Worm (Caenorhabditis elegans) whole organism, L2 larva: ENCODE results near the gene rla-2.

ENCODE experiments used
- C34F6.9 ChIP-seq: fragments of 150-350 bp; optimal IDR thresholded peaks from 2 replicates; lab custom pipeline; 2014; ENCODE audit warnings: missing biosample characterization, missing genetic modification characterization
- F13H6.1 ChIP-seq: sonication (generic microtip); optimal IDR thresholded peaks from 2 replicates; lab custom pipeline; 2016; ENCODE audit warnings: missing genetic modification characterization, missing compliant biosample characterization
- R02D3.7 ChIP-seq: fragments of 150-350 bp; optimal IDR thresholded peaks from 2 replicates; lab custom pipeline; 2014; ENCODE audit warnings: missing biosample characterization, missing genetic modification characterization
- Y55F3AM.14 ChIP-seq: fragments of 200-800 bp; sonication (Bioruptor generic); optimal IDR thresholded peaks from 2 replicates; lab custom pipeline; 2018; ENCODE audit warnings: mild to moderate bottlenecking, missing genetic modification characterization, missing compliant biosample characterization
- ZK546.5 ChIP-seq: sonication (generic microtip); optimal IDR thresholded peaks from 2 replicates; lab custom pipeline; 2017; ENCODE audit warnings: missing biosample characterization, missing genetic modification characterization
- alr-1 ChIP-seq: fragments of 150-350 bp; optimal IDR thresholded peaks from 2 replicates; lab custom pipeline; 2014; ENCODE audit warnings: missing biosample characterization, missing genetic modification characterization
- aly-2 ChIP-seq: fragments of 150-350 bp; optimal IDR thresholded peaks from 2 replicates; lab custom pipeline; 2014; ENCODE audit warnings: missing biosample characterization, missing genetic modification characterization
- ama-1 ChIP-seq: fragments of 150-350 bp; optimal IDR thresholded peaks from 2 replicates; lab custom pipeline; 2018; ENCODE audit warnings: inconsistent platforms
- blmp-1 ChIP-seq: sonication (generic microtip); optimal IDR thresholded peaks from 2 replicates; lab custom pipeline; 2017; ENCODE audit warnings: missing genetic modification characterization, mild to moderate bottlenecking, missing compliant biosample characterization, antibody characterized with exemption, moderate library complexity; ENCODE audit not compliant: insufficient read depth
- ceh-16 ChIP-seq: fragments of 150-350 bp; optimal IDR thresholded peaks from 2 replicates; lab custom pipeline; 2014; ENCODE audit warnings: missing biosample characterization, missing genetic modification characterization
- ceh-82 ChIP-seq: fragments of 150-350 bp; optimal IDR thresholded peaks from 2 replicates; lab custom pipeline; 2014; ENCODE audit warnings: missing biosample characterization, missing genetic modification characterization
- crh-2 ChIP-seq: sonication (generic microtip); optimal IDR thresholded peaks from 2 replicates; lab custom pipeline; 2017; ENCODE audit warnings: missing biosample characterization, missing genetic modification characterization
- dmd-4 ChIP-seq: sonication (generic microtip); optimal IDR thresholded peaks from 2 replicates; lab custom pipeline; 2017; ENCODE audit warnings: missing biosample characterization, missing genetic modification characterization
- egl-27 ChIP-seq: sonication (generic microtip); optimal IDR thresholded peaks from 3 replicates; lab custom pipeline; 2017; ENCODE audit warnings: missing biosample characterization, missing genetic modification reagents, missing genetic modification characterization
- elt-1 ChIP-seq: fragments of 150-350 bp; optimal IDR thresholded peaks from 2 replicates; lab custom pipeline; 2014; ENCODE audit warnings: missing biosample characterization, missing genetic modification characterization
- fos-1 ChIP-seq: fragments of 150-350 bp; optimal IDR thresholded peaks from 2 replicates; lab custom pipeline; 2014; ENCODE audit warnings: missing biosample characterization, missing genetic modification characterization
- gmeb-1 ChIP-seq: fragments of 150-350 bp; optimal IDR thresholded peaks from 2 replicates; lab custom pipeline; 2014; ENCODE audit warnings: missing biosample characterization, missing genetic modification characterization
- lin-11 ChIP-seq: fragments of 150-350 bp; sonication (generic microtip); optimal IDR thresholded peaks from 2 replicates; lab custom pipeline; 2014; ENCODE audit warnings: missing biosample characterization, missing genetic modification characterization, inconsistent platforms, mixed read lengths
- lin-13 ChIP-seq: fragments of 150-350 bp; optimal IDR thresholded peaks from 2 replicates; lab custom pipeline; 2014; ENCODE audit warnings: missing biosample characterization, missing genetic modification reagents, missing genetic modification characterization
- lin-39 ChIP-seq: fragments of 150-350 bp; optimal IDR thresholded peaks from 2 replicates; lab custom pipeline; 2014; ENCODE audit warnings: missing biosample characterization, missing genetic modification reagents, missing genetic modification characterization
- lsy-2 ChIP-seq, 2 experiments: fragments of 150-350 bp in 1 of 2; sonication (generic microtip) in 1 of 2; optimal IDR thresholded peaks; 2 replicates each; lab custom pipeline; 2014 to 2017; ENCODE audit warnings: missing biosample characterization in 2 of 2, missing genetic modification characterization in 2 of 2
- mab-5 ChIP-seq: fragments of 150-350 bp; optimal IDR thresholded peaks from 2 replicates; lab custom pipeline; 2014; ENCODE audit warnings: missing biosample characterization, missing genetic modification characterization
- mbf-1 ChIP-seq: sonication (generic microtip); optimal IDR thresholded peaks from 2 replicates; lab custom pipeline; 2017; ENCODE audit warnings: missing biosample characterization, missing genetic modification characterization
- mdl-1 ChIP-seq, 2 experiments: fragments of 150-350 bp in 1 of 2; sonication (generic microtip) in 1 of 2; optimal IDR thresholded peaks; 2 replicates each; lab custom pipeline; 2017; ENCODE audit warnings: missing biosample characterization in 2 of 2, missing genetic modification characterization in 2 of 2
- nhr-10 ChIP-seq: sonication (generic microtip); optimal IDR thresholded peaks from 2 replicates; lab custom pipeline; 2017; ENCODE audit warnings: missing biosample characterization, missing genetic modification characterization
- nhr-11 ChIP-seq: fragments of 150-350 bp; optimal IDR thresholded peaks from 2 replicates; lab custom pipeline; 2014; ENCODE audit warnings: missing biosample characterization, missing genetic modification characterization
- nhr-12 ChIP-seq: fragments of 150-350 bp; optimal IDR thresholded peaks from 2 replicates; lab custom pipeline; 2014; ENCODE audit warnings: missing biosample characterization, missing genetic modification characterization
- nhr-129 ChIP-seq: fragments of 150-350 bp; optimal IDR thresholded peaks from 2 replicates; lab custom pipeline; 2014; ENCODE audit warnings: missing biosample characterization, missing genetic modification characterization
- nhr-21 ChIP-seq: fragments of 150-350 bp; optimal IDR thresholded peaks from 2 replicates; lab custom pipeline; 2014; ENCODE audit warnings: missing biosample characterization, missing genetic modification characterization
- nhr-23 ChIP-seq: fragments of 150-350 bp; optimal IDR thresholded peaks from 2 replicates; lab custom pipeline; 2014; ENCODE audit warnings: missing biosample characterization, missing genetic modification reagents, missing genetic modification characterization
- nhr-25 ChIP-seq: fragments of 150-350 bp; sonication (generic microtip); optimal IDR thresholded peaks from 3 replicates; lab custom pipeline; 2014; ENCODE audit warnings: missing biosample characterization, missing genetic modification characterization
- nhr-6 ChIP-seq: fragments of 150-350 bp; optimal IDR thresholded peaks from 2 replicates; lab custom pipeline; 2014; ENCODE audit warnings: missing biosample characterization, missing genetic modification characterization
- nhr-77 ChIP-seq: fragments of 150-350 bp; optimal IDR thresholded peaks from 2 replicates; lab custom pipeline; 2014; ENCODE audit warnings: missing biosample characterization, missing genetic modification characterization
- peb-1 ChIP-seq: fragments of 150-350 bp; optimal IDR thresholded peaks from 2 replicates; lab custom pipeline; 2014; ENCODE audit warnings: missing biosample characterization, missing genetic modification characterization
- sem-4 ChIP-seq: fragments of 150-350 bp; optimal IDR thresholded peaks from 2 replicates; lab custom pipeline; 2014; ENCODE audit warnings: missing biosample characterization, missing genetic modification reagents, missing genetic modification characterization
- skn-1 ChIP-seq: sonication (generic microtip); optimal IDR thresholded peaks from 2 replicates; lab custom pipeline; 2017; ENCODE audit warnings: missing biosample characterization, missing genetic modification characterization
- sma-3 ChIP-seq: sonication (generic microtip); optimal IDR thresholded peaks from 2 replicates; lab custom pipeline; 2016; ENCODE audit warnings: missing genetic modification reagents, missing genetic modification characterization, missing compliant biosample characterization
- sma-9 ChIP-seq, 2 experiments: fragments of 150-350 bp in 1 of 2; sonication (generic microtip) in 1 of 2; optimal IDR thresholded peaks; 2 replicates each; lab custom pipeline; 2014 to 2016; ENCODE audit warnings: missing genetic modification characterization in 2 of 2, mild to moderate bottlenecking in 1 of 2, missing biosample characterization in 1 of 2, missing compliant biosample characterization in 1 of 2, missing genetic modification reagents in 1 of 2, moderate library complexity in 1 of 2
- snpc-4 ChIP-seq: fragments of 150-350 bp; optimal IDR thresholded peaks from 2 replicates; lab custom pipeline; 2014; ENCODE audit warnings: missing biosample characterization, missing genetic modification characterization
- unc-39 ChIP-seq: fragments of 150-350 bp; optimal IDR thresholded peaks from 2 replicates; lab custom pipeline; 2014; ENCODE audit warnings: missing biosample characterization, missing genetic modification characterization
- unc-55 ChIP-seq: fragments of 150-350 bp; sonication (generic microtip); optimal IDR thresholded peaks from 3 replicates; lab custom pipeline; 2014; ENCODE audit warnings: missing biosample characterization, missing genetic modification reagents, missing genetic modification characterization
- unc-62 ChIP-seq: fragments of 150-350 bp; optimal IDR thresholded peaks from 2 replicates; lab custom pipeline; 2014; ENCODE audit warnings: missing biosample characterization, missing genetic modification reagents, missing genetic modification characterization
- zag-1 ChIP-seq: fragments of 150-350 bp; optimal IDR thresholded peaks from 2 replicates; lab custom pipeline; 2014; ENCODE audit warnings: missing biosample characterization, missing genetic modification characterization
- ztf-1 ChIP-seq: fragments of 200-800 bp; sonication (Bioruptor generic); conservative IDR thresholded peaks from 2 replicates; pipeline ENCODE4 v1.3.6; 2022; ENCODE audit warnings: missing genetic modification characterization, missing compliant biosample characterization
- ztf-11 ChIP-seq: sonication (generic microtip); optimal IDR thresholded peaks from 2 replicates; lab custom pipeline; 2017; ENCODE audit warnings: missing biosample characterization, missing genetic modification characterization
- ztf-4 ChIP-seq: fragments of 150-350 bp; optimal IDR thresholded peaks from 2 replicates; lab custom pipeline; 2014; ENCODE audit warnings: missing biosample characterization, missing genetic modification characterization

rla-2 gene

DNA sequence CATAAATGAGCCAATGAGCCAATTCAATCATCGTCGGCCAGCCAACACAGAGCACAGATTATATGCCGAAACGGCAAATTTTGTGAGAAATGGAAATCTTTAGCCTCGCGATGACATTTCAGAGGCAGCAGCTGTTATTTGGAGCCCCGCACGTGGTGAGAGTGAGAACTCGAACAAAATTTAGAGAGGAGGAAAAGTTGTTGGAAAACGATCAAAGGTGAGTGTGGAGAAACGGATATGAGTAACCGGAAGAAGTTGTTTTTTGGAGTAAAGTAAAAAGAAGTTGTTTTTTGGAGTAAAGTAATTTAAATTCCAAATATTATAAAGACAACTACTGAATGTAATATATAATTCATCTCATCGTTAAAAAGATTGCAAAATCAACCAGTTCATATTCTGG, 28.6 kb upstream of the rla-2 start, which contains the start of gene Y62E10A.13:
Gene Y62E10A.13, minus strand, starts transcription at position 326 of the 400 bp plus-strand sequence.
- TF ChIP-seq ZK546.5 (tag; lab: Kevin White, UChicago) (no peak), mbf-1 (tag; lab: Kevin White, UChicago) (no peak), nhr-129 (tag; lab: Kevin White, UChicago) (peak; percentile 40), unc-39 (tag; lab: Kevin White, UChicago) (no peak), mab-5 (tag; lab: Kevin White, UChicago) (no peak), nhr-77 (tag; lab: Kevin White, UChicago) (no peak)

DNA sequence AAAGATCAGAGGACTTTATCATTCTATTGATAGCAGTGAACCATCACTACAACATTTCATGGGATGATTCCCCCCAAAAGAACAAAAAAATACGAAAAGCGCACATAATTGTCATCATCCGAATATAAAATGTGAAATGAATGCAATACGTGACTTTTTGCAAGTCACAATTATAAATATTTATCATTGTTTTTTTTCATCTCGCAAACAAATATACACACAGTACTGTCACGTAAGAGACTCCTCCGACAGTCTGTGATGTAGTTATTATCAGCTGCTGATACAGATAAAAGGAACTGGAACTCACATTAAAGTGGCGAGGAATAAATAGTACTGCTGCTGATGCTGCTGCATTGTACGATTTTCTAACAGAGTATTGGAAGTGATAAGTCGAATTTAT, 26.3 kb upstream of the rla-2 start:
- TF ChIP-seq F13H6.1 (tag; lab: Kevin White, UChicago) (peak; percentile 17), peb-1 (tag; lab: Kevin White, UChicago) (no peak), lsy-2 (tag; optimal IDR thresholded peaks at IDR 0.05; lab: Kevin White, UChicago) (peak in 1 of 2 experiments; percentile 18), sem-4 (no peak), lin-39 (tag; lab: Kevin White, UChicago) (no peak), unc-62 (GFP tag; lab: Kevin White, UChicago) (no peak), nhr-77 (tag; lab: Kevin White, UChicago) (no peak), fos-1 (tag; lab: Kevin White, UChicago) (peak; percentile 35), snpc-4 (tag; lab: Kevin White, UChicago) (no peak), nhr-21 (tag; lab: Kevin White, UChicago) (peak; percentile 2), nhr-129 (tag; lab: Kevin White, UChicago) (peak; percentile 73), nhr-25 (tag; lab: Kevin White, UChicago) (no peak), ztf-1 (GFP tag; lab: Robert Waterston, UW) (no peak), crh-2 (tag; lab: Kevin White, UChicago) (peak; percentile 66), sma-3 (peak; percentile 20), sma-9 (GFP tag; optimal IDR thresholded peaks at IDR 0.05; lab: Kevin White, UChicago) (peak; percentile 63), sma-9 (tag; optimal IDR thresholded peaks at IDR 0.05; lab: Kevin White, UChicago) (no peak), skn-1 (tag; lab: Kevin White, UChicago) (peak; percentile 54)

DNA sequence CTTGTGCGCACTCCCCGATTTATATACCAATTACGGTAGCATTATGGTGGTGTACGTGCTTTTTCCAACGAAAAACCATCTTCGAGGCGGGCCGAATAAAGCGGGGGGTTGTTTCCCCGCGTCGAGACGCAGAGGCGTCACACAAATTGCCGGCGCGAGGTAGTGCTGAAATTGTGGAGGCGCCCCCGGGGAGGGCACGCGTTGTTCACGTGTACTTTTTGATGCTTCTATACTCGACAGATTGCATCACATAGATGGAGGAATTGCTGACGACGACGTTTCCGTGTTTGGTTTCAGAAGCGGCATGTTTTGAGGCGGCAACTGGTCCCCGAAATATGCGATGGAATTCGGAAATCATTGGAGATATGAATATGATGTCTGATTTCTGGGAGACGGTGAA, 25.2 kb upstream of the rla-2 start:
- TF ChIP-seq sma-3 (peak; percentile 97), dmd-4 (tag; lab: Kevin White, UChicago) (no peak), F13H6.1 (tag; lab: Kevin White, UChicago) (peak; percentile 91), sem-4 (peak; percentile 83), peb-1 (tag; lab: Kevin White, UChicago) (no peak), unc-62 (GFP tag; lab: Kevin White, UChicago) (no peak), ceh-16 (tag; lab: Kevin White, UChicago) (peak; percentile 9), elt-1 (tag; lab: Kevin White, UChicago) (no peak), gmeb-1 (peak; percentile 69), nhr-11 (tag; lab: Kevin White, UChicago) (no peak), ama-1 (lab: Kevin White, UChicago) (no peak), nhr-23 (no peak), lsy-2 (tag; optimal IDR thresholded peaks at IDR 0.05; lab: Kevin White, UChicago) (peak in 1 of 2 experiments; percentile 85), mab-5 (tag; lab: Kevin White, UChicago) (no peak), mdl-1 (tag; optimal IDR thresholded peaks at IDR 0.05; lab: Kevin White, UChicago) (peak; percentile 73 to 91), nhr-25 (tag; lab: Kevin White, UChicago) (peak; percentile 91), lin-11 (tag; lab: Kevin White, UChicago) (peak; percentile 70), alr-1 (tag; lab: Kevin White, UChicago) (no peak), unc-39 (tag; lab: Kevin White, UChicago) (no peak), mbf-1 (tag; lab: Kevin White, UChicago) (no peak), ztf-4 (no peak), nhr-129 (tag; lab: Kevin White, UChicago) (peak; percentile 100), sma-9 (GFP tag; optimal IDR thresholded peaks at IDR 0.05; lab: Kevin White, UChicago) (peak; percentile 99), sma-9 (tag; optimal IDR thresholded peaks at IDR 0.05; lab: Kevin White, UChicago) (peak; percentile 33), ztf-11 (tag; lab: Kevin White, UChicago) (no peak), skn-1 (tag; lab: Kevin White, UChicago) (no peak), ztf-1 (GFP tag; lab: Robert Waterston, UW) (no peak), nhr-6 (tag; lab: Kevin White, UChicago) (peak; percentile 31), C34F6.9 (tag; lab: Kevin White, UChicago) (peak; percentile 87), nhr-21 (tag; lab: Kevin White, UChicago) (peak; percentile 93), lin-39 (tag; lab: Kevin White, UChicago) (no peak), blmp-1 (tag; lab: Kevin White, UChicago) (peak; percentile 60), fos-1 (tag; lab: Kevin White, UChicago) (peak; percentile 81), snpc-4 (tag; lab: Kevin White, UChicago) (peak; percentile 31), egl-27 (tag; lab: Kevin White, UChicago) (peak; percentile 94), Y55F3AM.14 (GFP tag; lab: Kevin White, UChicago) (peak; percentile 85), unc-55 (GFP tag; lab: Kevin White, UChicago) (peak; percentile 86), R02D3.7 (tag; lab: Kevin White, UChicago) (no peak), crh-2 (tag; lab: Kevin White, UChicago) (peak; percentile 89), aly-2 (tag; lab: Kevin White, UChicago) (no peak), zag-1 (tag; lab: Kevin White, UChicago) (peak; percentile 69), lin-13 (GFP tag; lab: Kevin White, UChicago) (peak; percentile 76), ceh-82 (tag; lab: Kevin White, UChicago) (no peak), nhr-12 (tag; lab: Kevin White, UChicago) (no peak), nhr-10 (no peak)
